Fruit fly (Drosophila melanogaster) whole organism, embryonic: ENCODE measurements around the gene CG15012.

Source experiments
- Asciz ChIP-seq: fragments of 200-800 bp; sonication (Bioruptor generic); optimal IDR thresholded peaks from 2 replicates; lab custom pipeline; 2017; ENCODE audit warnings: missing biosample characterization, mild to moderate bottlenecking, missing genetic modification characterization, missing genetic modification reagents
- Bgb ChIP-seq: fragments of 200-800 bp; sonication (Bioruptor generic); IDR thresholded peaks from 2 replicates; pipeline ENCODE4 v1.3.6; 2022; ENCODE audit warnings: missing biosample characterization, missing genetic modification characterization; ENCODE audit not compliant: partially characterized antibody
- Drgx ChIP-seq: fragments of 200-800 bp; sonication (Bioruptor generic); IDR thresholded peaks from 2 replicates; pipeline ENCODE4 v1.3.6; 2022; ENCODE audit warnings: missing biosample characterization, missing genetic modification characterization
- MBD-R2 ChIP-seq: fragments of 200-800 bp; sonication (Bioruptor generic); IDR thresholded peaks from 2 replicates; pipeline ENCODE4 v1.3.6; 2022; ENCODE audit warnings: missing biosample characterization, missing genetic modification characterization
- Scr ChIP-seq: fragments of 200-800 bp; sonication (Bioruptor generic); IDR thresholded peaks from 2 replicates; pipeline ENCODE4 v1.3.6; 2022; ENCODE audit warnings: missing biosample characterization, missing genetic modification characterization; ENCODE audit not compliant: partially characterized antibody
- abd-A ChIP-seq: fragments of 200-800 bp; sonication (Bioruptor generic); optimal IDR thresholded peaks from 3 replicates; lab custom pipeline; 2019; ENCODE audit warnings: missing biosample characterization, mild to moderate bottlenecking, missing genetic modification characterization, moderate library complexity
- ap ChIP-seq: fragments of 200-800 bp; sonication (Bioruptor generic); IDR thresholded peaks from 2 replicates; pipeline ENCODE4 v1.3.6; 2022; ENCODE audit warnings: missing biosample characterization, missing genetic modification characterization
- chm ChIP-seq: fragments of 200-800 bp; sonication (Bioruptor generic); IDR thresholded peaks from 2 replicates; pipeline ENCODE4 v1.3.6; 2022; ENCODE audit warnings: missing biosample characterization, missing genetic modification characterization
- eve ChIP-seq, 2 experiments: fragments of >200 bp; optimal IDR thresholded peaks; 2 replicates each; lab custom pipeline; 2017; ENCODE audit warnings: missing biosample characterization in 2 of 2, missing genetic modification characterization in 2 of 2
- eyg ChIP-seq: fragments of 200-800 bp; sonication (Bioruptor generic); optimal IDR thresholded peaks from 3 replicates; lab custom pipeline; 2016; ENCODE audit warnings: missing biosample characterization, missing genetic modification characterization
- hth ChIP-seq: fragments of >200 bp; optimal IDR thresholded peaks from 2 replicates; lab custom pipeline; 2017; ENCODE audit warnings: inconsistent platforms
- ind ChIP-seq: fragments of 200-800 bp; sonication (Bioruptor generic); optimal IDR thresholded peaks from 3 replicates; lab custom pipeline; 2016; ENCODE audit warnings: missing biosample characterization, missing genetic modification characterization
- lola ChIP-seq, 3 experiments: fragments of >200 bp in 2 of 3; fragments of 200-800 bp in 1 of 3; sonication (Bioruptor generic) in 1 of 3; optimal IDR thresholded peaks; 2 replicates each; lab custom pipeline; 2017 to 2019; ENCODE audit warnings: missing biosample characterization in 3 of 3, missing genetic modification characterization in 3 of 3, mild to moderate bottlenecking in 1 of 3, moderate library complexity in 1 of 3

- peak in 1 of 3 experiments; percentile 87 for TF ChIP-seq lola (GFP tag; optimal IDR thresholded peaks at IDR 0.05; lab: Kevin White, UChicago)
- 0 out of 2 replicates have a peak, but pooled peaks have one; percentile 49 for TF ChIP-seq chm (GFP tag; lab: Robert Waterston, UW)
- peak; percentile 75 for TF ChIP-seq Drgx (GFP tag; lab: Robert Waterston, UW)
- peak; percentile 55 for TF ChIP-seq Scr
- peak; percentile 56 for TF ChIP-seq Asciz (GFP tag; lab: Kevin White, UChicago)
- TF ChIP-seq ind (GFP tag; lab: Kevin White, UChicago): peak; percentile 90
- no peak for TF ChIP-seq hth (lab: Kevin White, UChicago)
- peak; percentile 97 for TF ChIP-seq MBD-R2
- no peak; the same call in 1 of the 2 replicates for TF ChIP-seq Bgb (GFP tag; lab: Robert Waterston, UW)
- TF ChIP-seq eyg: peak; percentile 66
- no peak for TF ChIP-seq ap (GFP tag; lab: Robert Waterston, UW)
- TF ChIP-seq abd-A (tag; lab: Kevin White, UChicago): peak; percentile 85
- TF ChIP-seq eve (GFP tag; optimal IDR thresholded peaks at IDR 0.05; lab: Kevin White, UChicago): no peak
Measured at dm6 chr3L:4259102-4259558, 32.9 kb downstream of the CG15012 start, which contains the start of the genes CG15011 and CG1309.
